Worm (Caenorhabditis elegans) whole organism, early embryonic: ENCODE measurements around the gene dmsr-9.

Experiments used
- ama-1 ChIP-seq: fragments of 150-350 bp; optimal IDR thresholded peaks from 2 replicates; lab custom pipeline; 2014
- ceh-13 ChIP-seq: fragments of 200-800 bp; sonication (Bioruptor generic); optimal IDR thresholded peaks from 2 replicates; lab custom pipeline; 2018; ENCODE audit warnings: mild to moderate bottlenecking, missing genetic modification characterization, missing compliant biosample characterization
- hmbx-1 ChIP-seq: sonication (generic microtip); optimal IDR thresholded peaks from 2 replicates; lab custom pipeline; 2016; ENCODE audit warnings: mild to moderate bottlenecking, missing genetic modification characterization, missing compliant biosample characterization
- pes-1 ChIP-seq: fragments of 200-800 bp; sonication (Bioruptor generic); IDR thresholded peaks from 2 replicates; pipeline ENCODE4 v1.3.6; 2022; ENCODE audit warnings: missing genetic modification reagents, missing genetic modification characterization, missing compliant biosample characterization
- tbx-11 ChIP-seq: fragments of 200-800 bp; sonication (Bioruptor generic); IDR thresholded peaks from 2 replicates; pipeline ENCODE4 v1.3.6; 2022; ENCODE audit warnings: missing genetic modification characterization, missing compliant biosample characterization
- tbx-37 ChIP-seq: fragments of 200-800 bp; sonication (Bioruptor generic); conservative IDR thresholded peaks from 2 replicates; pipeline ENCODE4 v1.3.6; 2022; ENCODE audit warnings: missing genetic modification reagents, missing genetic modification characterization, missing compliant biosample characterization

ce11 chrV:6767576-6767975, 31.9 kb downstream of the dmsr-9 start:
- TF ChIP-seq pes-1 (GFP tag; lab: Robert Waterston, UW) (no peak), ama-1 (lab: Kevin White, UChicago) (no peak), ceh-13 (GFP tag; lab: Kevin White, UChicago) (no peak), hmbx-1 (tag; lab: Kevin White, UChicago) (no peak), tbx-11 (GFP tag; lab: Robert Waterston, UW) (no peak), tbx-37 (GFP tag; lab: Robert Waterston, UW) (no peak)
